Worm (Caenorhabditis elegans) whole organism, L4 larva: ENCODE data around the gene C24A3.1.

Experiments used
- D1046.2 ChIP-seq: fragments of 200-800 bp; sonication (Bioruptor generic); IDR thresholded peaks from 2 replicates; pipeline ENCODE4 v1.3.6; 2022; ENCODE audit warnings: missing genetic modification characterization, missing compliant biosample characterization
- F10B5.3 ChIP-seq: sonication (generic microtip); optimal IDR thresholded peaks from 2 replicates; lab custom pipeline; 2016; ENCODE audit warnings: mild to moderate bottlenecking, missing genetic modification characterization, missing compliant biosample characterization
- F26F4.8 ChIP-seq: fragments of 200-800 bp; sonication (Bioruptor generic); conservative IDR thresholded peaks from 2 replicates; pipeline ENCODE4 v1.3.6; 2022; ENCODE audit warnings: missing genetic modification characterization, missing compliant biosample characterization
- F37D6.2 ChIP-seq: sonication (generic microtip); optimal IDR thresholded peaks from 2 replicates; lab custom pipeline; 2016; ENCODE audit warnings: mild to moderate bottlenecking, missing genetic modification characterization, missing compliant biosample characterization
- F49E8.2 ChIP-seq: sonication (generic microtip); optimal IDR thresholded peaks from 2 replicates; lab custom pipeline; 2016; ENCODE audit warnings: missing compliant biosample characterization, mild to moderate bottlenecking, missing genetic modification characterization, borderline replicate concordance
- Y48G9A.11 ChIP-seq: fragments of 200-800 bp; sonication (Bioruptor generic); IDR thresholded peaks from 2 replicates; pipeline ENCODE4 v1.3.6; 2022; ENCODE audit warnings: missing genetic modification reagents, missing genetic modification characterization, missing compliant biosample characterization
- Y75B8A.6 ChIP-seq: fragments of 200-800 bp; sonication (Bioruptor generic); IDR thresholded peaks from 2 replicates; pipeline ENCODE4 v1.3.6; 2022; ENCODE audit warnings: missing genetic modification reagents, missing genetic modification characterization, missing compliant biosample characterization
- aly-2 ChIP-seq: sonication (generic microtip); optimal IDR thresholded peaks from 2 replicates; lab custom pipeline; 2018; ENCODE audit warnings: missing biosample characterization, missing genetic modification characterization
- ceh-32 ChIP-seq: sonication (generic microtip); optimal IDR thresholded peaks from 2 replicates; lab custom pipeline; 2016; ENCODE audit warnings: mild to moderate bottlenecking, missing genetic modification characterization, missing compliant biosample characterization; ENCODE audit not compliant: poor library complexity
- ceh-44 ChIP-seq: fragments of 200-800 bp; sonication (Bioruptor generic); IDR thresholded peaks from 2 replicates; pipeline ENCODE4 v1.3.6; 2022; ENCODE audit warnings: missing genetic modification reagents, missing genetic modification characterization, missing compliant biosample characterization
- ces-1 ChIP-seq: fragments of 150-350 bp; sonication (generic microtip); optimal IDR thresholded peaks from 4 replicates; lab custom pipeline; 2014; ENCODE audit warnings: missing biosample characterization, missing genetic modification reagents, missing genetic modification characterization
- cey-2 ChIP-seq: sonication (generic microtip); optimal IDR thresholded peaks from 3 replicates; lab custom pipeline; 2017; ENCODE audit warnings: missing genetic modification characterization, mild to moderate bottlenecking, missing compliant biosample characterization, antibody characterized with exemption, borderline replicate concordance; ENCODE audit not compliant: insufficient read depth
- daf-16 ChIP-seq, 3 experiments: sonication (generic microtip); optimal IDR thresholded peaks; 2 replicates each; lab custom pipeline; 2016 to 2017; ENCODE audit warnings: missing genetic modification characterization in 3 of 3, missing genetic modification reagents in 3 of 3, mild to moderate bottlenecking in 2 of 3, missing compliant biosample characterization in 2 of 3, missing biosample characterization in 1 of 3, moderate library complexity in 1 of 3
- daf-19 ChIP-seq: fragments of 200-800 bp; sonication (Bioruptor generic); conservative IDR thresholded peaks from 2 replicates; pipeline ENCODE4 v1.3.6; 2022; ENCODE audit warnings: missing genetic modification characterization, missing compliant biosample characterization
- daf-8 ChIP-seq: fragments of 200-800 bp; sonication (Bioruptor generic); IDR thresholded peaks from 2 replicates; pipeline ENCODE4 v1.3.6; 2022; ENCODE audit warnings: missing genetic modification characterization, missing compliant biosample characterization
- dve-1 ChIP-seq: sonication (generic microtip); optimal IDR thresholded peaks from 2 replicates; lab custom pipeline; 2017; ENCODE audit warnings: antibody characterized with exemption, mild to moderate bottlenecking, missing genetic modification characterization, missing compliant biosample characterization; ENCODE audit not compliant: insufficient read depth
- egl-27 ChIP-seq: sonication (generic microtip); optimal IDR thresholded peaks from 3 replicates; lab custom pipeline; 2017; ENCODE audit warnings: missing biosample characterization, missing genetic modification reagents, missing genetic modification characterization
- fkh-10 ChIP-seq: fragments of 150-350 bp; optimal IDR thresholded peaks from 2 replicates; lab custom pipeline; 2014; ENCODE audit warnings: missing biosample characterization, missing genetic modification reagents, missing genetic modification characterization
- hmg-1.1 ChIP-seq: fragments of 200-800 bp; sonication (Bioruptor generic); IDR thresholded peaks from 2 replicates; pipeline ENCODE4 v1.3.6; 2022; ENCODE audit warnings: missing genetic modification reagents, missing genetic modification characterization, missing compliant biosample characterization
- lin-1 ChIP-seq: fragments of 200-800 bp; sonication (Bioruptor generic); IDR thresholded peaks from 2 replicates; pipeline ENCODE4 v1.3.6; 2022; ENCODE audit warnings: missing genetic modification reagents, missing genetic modification characterization, missing compliant biosample characterization
- lin-13 ChIP-seq: fragments of 150-350 bp; optimal IDR thresholded peaks from 2 replicates; lab custom pipeline; 2014; ENCODE audit warnings: missing biosample characterization, missing genetic modification reagents, missing genetic modification characterization
- lin-15B ChIP-seq: fragments of 150-350 bp; sonication (generic microtip); optimal IDR thresholded peaks from 3 replicates; lab custom pipeline; 2014; ENCODE audit warnings: missing biosample characterization, missing genetic modification characterization
- lin-38 ChIP-seq: fragments of 200-800 bp; sonication (Bioruptor generic); IDR thresholded peaks from 2 replicates; pipeline ENCODE4 v1.3.6; 2022; ENCODE audit warnings: missing genetic modification reagents, missing genetic modification characterization, missing compliant biosample characterization
- lin-39 ChIP-seq: fragments of 150-350 bp; optimal IDR thresholded peaks from 2 replicates; lab custom pipeline; 2014; ENCODE audit warnings: missing biosample characterization, missing genetic modification reagents, missing genetic modification characterization
- lir-3 ChIP-seq: sonication (generic microtip); optimal IDR thresholded peaks from 2 replicates; lab custom pipeline; 2016; ENCODE audit warnings: mild to moderate bottlenecking, missing genetic modification characterization, missing compliant biosample characterization
- lsy-2 ChIP-seq, 2 experiments: fragments of 150-350 bp in 1 of 2; sonication (generic microtip) in 1 of 2; optimal IDR thresholded peaks; 2 replicates each; lab custom pipeline; 2014 to 2017; ENCODE audit warnings: missing biosample characterization in 2 of 2, missing genetic modification characterization in 2 of 2
- madf-9 ChIP-seq: fragments of 200-800 bp; sonication (Bioruptor generic); conservative IDR thresholded peaks from 2 replicates; pipeline ENCODE4 v1.3.6; 2022; ENCODE audit warnings: missing genetic modification reagents, missing genetic modification characterization, missing compliant biosample characterization
- mes-2 ChIP-seq: sonication (generic microtip); optimal IDR thresholded peaks from 2 replicates; lab custom pipeline; 2016; ENCODE audit warnings: missing genotype, mild to moderate bottlenecking, missing genetic modification characterization, missing compliant biosample characterization; ENCODE audit not compliant: poor library complexity, severe bottlenecking
- nhr-102 ChIP-seq: sonication (generic microtip); optimal IDR thresholded peaks from 2 replicates; lab custom pipeline; 2016; ENCODE audit warnings: mild to moderate bottlenecking, missing genetic modification characterization, moderate library complexity, missing compliant biosample characterization
- nhr-11 ChIP-seq: fragments of 150-350 bp; optimal IDR thresholded peaks from 2 replicates; lab custom pipeline; 2014; ENCODE audit warnings: missing biosample characterization, missing genetic modification characterization
- nhr-28 ChIP-seq: fragments of 150-350 bp; optimal IDR thresholded peaks from 2 replicates; lab custom pipeline; 2014; ENCODE audit warnings: missing biosample characterization, missing genetic modification characterization
- nhr-41 ChIP-seq: fragments of 200-800 bp; sonication (Bioruptor generic); IDR thresholded peaks from 2 replicates; pipeline ENCODE4 v1.3.6; 2022; ENCODE audit warnings: missing genetic modification reagents, missing genetic modification characterization, missing compliant biosample characterization
- nhr-42 ChIP-seq: fragments of 200-800 bp; sonication (Bioruptor generic); IDR thresholded peaks from 2 replicates; pipeline ENCODE4 v1.3.6; 2022; ENCODE audit warnings: missing genetic modification characterization, missing compliant biosample characterization
- nhr-6 ChIP-seq: fragments of 150-350 bp; optimal IDR thresholded peaks from 2 replicates; lab custom pipeline; 2014; ENCODE audit warnings: missing biosample characterization, missing genetic modification characterization
- skn-1 ChIP-seq: fragments of 150-350 bp; optimal IDR thresholded peaks from 2 replicates; lab custom pipeline; 2014; ENCODE audit warnings: missing biosample characterization, missing genetic modification characterization
- spr-3 ChIP-seq: fragments of 200-800 bp; sonication (Bioruptor generic); optimal IDR thresholded peaks from 2 replicates; lab custom pipeline; 2018; ENCODE audit warnings: mild to moderate bottlenecking, missing genetic modification characterization, missing compliant biosample characterization
- tag-97 ChIP-seq: fragments of 200-800 bp; sonication (Bioruptor generic); IDR thresholded peaks from 2 replicates; pipeline ENCODE4 v1.3.6; 2022; ENCODE audit warnings: missing genetic modification characterization, missing compliant biosample characterization
- tra-1 ChIP-seq: fragments of 200-800 bp; sonication (Bioruptor generic); IDR thresholded peaks from 2 replicates; pipeline ENCODE4 v1.3.6; 2022; ENCODE audit warnings: missing genetic modification reagents, missing genetic modification characterization, missing compliant biosample characterization
- unc-130 ChIP-seq: sonication (generic microtip); optimal IDR thresholded peaks from 2 replicates; lab custom pipeline; 2016; ENCODE audit warnings: missing genetic modification reagents, missing genetic modification characterization, missing compliant biosample characterization
- unc-39 ChIP-seq: sonication (generic microtip); optimal IDR thresholded peaks from 2 replicates; lab custom pipeline; 2017; ENCODE audit warnings: missing biosample characterization, missing genetic modification characterization
- unc-62 ChIP-seq, 3 experiments: fragments of 150-350 bp in 1 of 3; sonication (generic microtip); optimal IDR thresholded peaks in 2 of 3; peaks in 1 of 3; 1 replicate in 1 of 3; 2 replicates in 2 of 3; lab custom pipeline; 2014 to 2017; ENCODE audit warnings: missing biosample characterization in 3 of 3, missing genetic modification characterization in 3 of 3, missing genetic modification reagents in 3 of 3, missing genotype in 1 of 3
- zfp-2 ChIP-seq: sonication (generic microtip); optimal IDR thresholded peaks from 2 replicates; lab custom pipeline; 2016; ENCODE audit warnings: mild to moderate bottlenecking, missing genetic modification characterization, missing compliant biosample characterization
- zip-11 ChIP-seq: fragments of 200-800 bp; sonication (Bioruptor generic); IDR thresholded peaks from 2 replicates; pipeline ENCODE4 v1.3.6; 2022; ENCODE audit warnings: missing genetic modification characterization, missing compliant biosample characterization
- ztf-7 ChIP-seq: fragments of 150-350 bp; optimal IDR thresholded peaks from 2 replicates; lab custom pipeline; 2014; ENCODE audit warnings: missing biosample characterization, missing genetic modification characterization

Gene C24A3.1

ce11 chrX:9024270-9024669 is 25.4 kb downstream of the C24A3.1 start (continued):
- no peak for TF ChIP-seq unc-39 (tag; lab: Kevin White, UChicago)
- TF ChIP-seq lin-13 (GFP tag; lab: Kevin White, UChicago): no peak
- no peak for TF ChIP-seq nhr-102 (tag; lab: Kevin White, UChicago)
- TF ChIP-seq unc-130 (GFP tag; lab: Kevin White, UChicago): peak; percentile 21
- no peak; the same call in 1 of the 2 replicates for TF ChIP-seq nhr-42 (GFP tag; lab: Robert Waterston, UW)
- TF ChIP-seq madf-9 (GFP tag; lab: Robert Waterston, UW): no peak; the same call in 1 of the 2 replicates
- no peak for TF ChIP-seq mes-2 (tag; lab: Kevin White, UChicago)
- no peak for TF ChIP-seq lin-15B (tag; lab: Kevin White, UChicago)
- peak; percentile 8 for TF ChIP-seq nhr-6 (tag; lab: Kevin White, UChicago)
- no peak for TF ChIP-seq D1046.2 (GFP tag; lab: Robert Waterston, UW)
- peak; percentile 93 for TF ChIP-seq daf-19 (GFP tag; lab: Robert Waterston, UW)
- no peak for TF ChIP-seq daf-8
- no peak for TF ChIP-seq ces-1 (GFP tag; lab: Kevin White, UChicago)
- TF ChIP-seq F37D6.2: peak; percentile 4
- TF ChIP-seq lsy-2 (tag; optimal IDR thresholded peaks at IDR 0.05; lab: Kevin White, UChicago): no peak
- no peak for TF ChIP-seq tag-97 (GFP tag; lab: Robert Waterston, UW)
- TF ChIP-seq lir-3 (tag; lab: Kevin White, UChicago): peak; percentile 86
- peak; percentile 63 for TF ChIP-seq ztf-7 (tag; lab: Kevin White, UChicago)
- TF ChIP-seq fkh-10 (GFP tag; lab: Kevin White, UChicago): no peak
- TF ChIP-seq tra-1 (GFP tag; lab: Robert Waterston, UW): peak; percentile 90
- TF ChIP-seq nhr-41 (GFP tag; lab: Robert Waterston, UW): no peak; the same call in none of the 2 replicates
- TF ChIP-seq zip-11 (GFP tag; lab: Robert Waterston, UW): peak; percentile 88; the same call in 1 of the 2 replicates
- no peak for TF ChIP-seq lin-39 (tag; lab: Kevin White, UChicago)
- no peak for TF ChIP-seq cey-2 (tag; lab: Kevin White, UChicago)
- TF ChIP-seq nhr-28 (tag; lab: Kevin White, UChicago): no peak
- TF ChIP-seq unc-62 (GFP tag; optimal IDR thresholded peaks at IDR 0.05 in 1 of 2; lab: Kevin White, UChicago): no peak
- TF ChIP-seq unc-62 (tag; optimal IDR thresholded peaks at IDR 0.05; lab: Kevin White, UChicago): no peak
- TF ChIP-seq egl-27: no peak
- TF ChIP-seq ceh-32 (tag; lab: Kevin White, UChicago): no peak
- peak; percentile 31 for TF ChIP-seq F10B5.3 (tag; lab: Kevin White, UChicago)
- no peak for TF ChIP-seq spr-3 (GFP tag; lab: Kevin White, UChicago)
- peak; percentile 36 for TF ChIP-seq zfp-2
- TF ChIP-seq daf-16 (GFP tag; optimal IDR thresholded peaks at IDR 0.05; lab: Kevin White, UChicago): peak; percentile 27 to 84
- TF ChIP-seq daf-16 (tag; optimal IDR thresholded peaks at IDR 0.05; lab: Kevin White, UChicago): peak; percentile 60
- peak; percentile 92 for TF ChIP-seq F26F4.8 (GFP tag; lab: Robert Waterston, UW)
- TF ChIP-seq nhr-11: no peak
- TF ChIP-seq hmg-1.1 (GFP tag; lab: Robert Waterston, UW): peak; percentile 68
- peak; percentile 81; the same call in 1 of the 2 replicates for TF ChIP-seq Y75B8A.6 (GFP tag; lab: Robert Waterston, UW)
- no peak for TF ChIP-seq aly-2 (tag; lab: Kevin White, UChicago)
- no peak; the same call in none of the 2 replicates for TF ChIP-seq lin-38 (GFP tag; lab: Robert Waterston, UW)
- TF ChIP-seq Y48G9A.11 (GFP tag; lab: Robert Waterston, UW): no peak; the same call in 1 of the 2 replicates
- peak; percentile 79 for TF ChIP-seq lin-1 (GFP tag; lab: Robert Waterston, UW)
- TF ChIP-seq dve-1 (tag; lab: Kevin White, UChicago): no peak
- no peak for TF ChIP-seq skn-1
- TF ChIP-seq F49E8.2 (tag; lab: Kevin White, UChicago): peak; percentile 71
- peak; percentile 76 for TF ChIP-seq ceh-44 (GFP tag; lab: Robert Waterston, UW)
